Fruit fly (Drosophila melanogaster): ENCODE data around the gene H15.

Gene H15

dm6 chr2L:5434298-5434697, 30.2 kb downstream of the H15 start (continued):
- TF ChIP-seq CG10669 (GFP tag; optimal IDR thresholded peaks at IDR 0.05) (peak; percentile 16), fd85E (GFP tag; optimal IDR thresholded peaks at IDR 0.05) (no peak), CG8632 (GFP tag; optimal IDR thresholded peaks at IDR 0.05) (peak; percentile 52), cyc (GFP tag; optimal IDR thresholded peaks at IDR 0.05) (peak; percentile 2), esn (GFP tag; optimal IDR thresholded peaks at IDR 0.05) (peak; percentile 22), CG3032 (tag; optimal IDR thresholded peaks at IDR 0.05) (peak; percentile 2), CG31627 (GFP tag; optimal IDR thresholded peaks at IDR 0.05) (no peak), Hr4 (GFP tag; optimal IDR thresholded peaks at IDR 0.05) (peak; percentile 14), vri (GFP tag; optimal IDR thresholded peaks at IDR 0.05) (no peak), Sox15 (GFP tag; optimal IDR thresholded peaks at IDR 0.05) (no peak)

- TF ChIP-seq fkh (GFP tag; optimal IDR thresholded peaks at IDR 0.05) (peak; percentile 7), OdsH (GFP tag; optimal IDR thresholded peaks at IDR 0.05) (no peak)
Measured at dm6 chr2L:5442406-5443035, 38.4 kb downstream of the H15 start.

dm6 chr2L:5444675-5445074, 40.6 kb downstream of the H15 start:
- TF ChIP-seq fd59A (GFP tag; optimal IDR thresholded peaks at IDR 0.05) (peak; percentile 74), CG8319 (GFP tag; optimal IDR thresholded peaks at IDR 0.05) (peak; percentile 25), Blimp-1 (GFP tag; optimal IDR thresholded peaks at IDR 0.05) (peak; percentile 30), CG6276 (GFP tag; optimal IDR thresholded peaks at IDR 0.05) (no peak), Lpt (GFP tag; optimal IDR thresholded peaks at IDR 0.05) (no peak), CG11294 (GFP tag; IDR thresholded peaks at IDR 0.05) (no peak), CG10669 (GFP tag; optimal IDR thresholded peaks at IDR 0.05) (peak; percentile 78), cyc (GFP tag; optimal IDR thresholded peaks at IDR 0.05) (peak; percentile 56), Gug (GFP tag; IDR thresholded peaks at IDR 0.05) (0 out of 2 replicates have a peak, but pooled peaks have one; percentile 29), svp (GFP tag) (peak; percentile 87), CG3919 (GFP tag; optimal IDR thresholded peaks at IDR 0.05) (peak; percentile 79), Hr39 (GFP tag; optimal IDR thresholded peaks at IDR 0.05) (peak; percentile 34), CG3032 (tag; optimal IDR thresholded peaks at IDR 0.05) (peak; percentile 79), CG4318 (GFP tag; optimal IDR thresholded peaks at IDR 0.05) (no peak), Sox15 (GFP tag; optimal IDR thresholded peaks at IDR 0.05) (peak; percentile 23), Eip78C (GFP tag) (peak; percentile 93), lz (GFP tag; optimal IDR thresholded peaks at IDR 0.05) (peak; percentile 63), CG31627 (GFP tag; optimal IDR thresholded peaks at IDR 0.05) (peak; percentile 50), salr (GFP tag; optimal IDR thresholded peaks at IDR 0.05) (peak; percentile 30 to 31), CG7368 (GFP tag; optimal IDR thresholded peaks at IDR 0.05) (peak; percentile 52), CG6163 (GFP tag; IDR thresholded peaks at IDR 0.05) (peak; percentile 87), CG8119 (GFP tag; IDR thresholded peaks at IDR 0.05) (peak; percentile 49), Ets96B (tag; optimal IDR thresholded peaks at IDR 0.05) (peak; percentile 75), CG10631 (GFP tag; optimal IDR thresholded peaks at IDR 0.05) (peak; percentile 78), eg (GFP tag; IDR thresholded peaks at IDR 0.05) (peak; percentile 70), CG1621 (tag; optimal IDR thresholded peaks at IDR 0.05) (peak; percentile 63), dac (GFP tag; optimal IDR thresholded peaks at IDR 0.05) (no peak), Eip93F (GFP tag; optimal IDR thresholded peaks at IDR 0.05) (no peak), CG6792 (GFP tag; optimal IDR thresholded peaks at IDR 0.05) (peak; percentile 74), Met (GFP tag; optimal IDR thresholded peaks at IDR 0.05) (peak; percentile 74), dsx (GFP tag; optimal IDR thresholded peaks at IDR 0.05; ENCODE audit: poor library complexity, severe bottlenecking) (peak; percentile 69), Sox14 (GFP tag; optimal IDR thresholded peaks at IDR 0.05) (peak; percentile 25), pdm3 (GFP tag; optimal IDR thresholded peaks at IDR 0.05) (peak; percentile 51), Hr4 (GFP tag; optimal IDR thresholded peaks at IDR 0.05) (peak; percentile 4), CG11762 (GFP tag; optimal IDR thresholded peaks at IDR 0.05; ENCODE audit: insufficient read depth) (peak; percentile 47), Smox (GFP tag; optimal IDR thresholded peaks at IDR 0.05) (peak; percentile 67), OdsH (GFP tag; optimal IDR thresholded peaks at IDR 0.05) (peak; percentile 70), CG11902 (GFP tag; optimal IDR thresholded peaks at IDR 0.05) (peak; percentile 35), Sox102F (GFP tag; optimal IDR thresholded peaks at IDR 0.05) (peak; percentile 61), achi (GFP tag; optimal IDR thresholded peaks at IDR 0.05) (peak; percentile 63), CG32006 (GFP tag; optimal IDR thresholded peaks at IDR 0.05) (peak; percentile 45), Hr38 (GFP tag; optimal IDR thresholded peaks at IDR 0.05) (no peak)

Measured in whole organism, prepupa.